Worm (Caenorhabditis elegans): ENCODE data around the gene lap-2.

The lap-2 gene

DNA sequence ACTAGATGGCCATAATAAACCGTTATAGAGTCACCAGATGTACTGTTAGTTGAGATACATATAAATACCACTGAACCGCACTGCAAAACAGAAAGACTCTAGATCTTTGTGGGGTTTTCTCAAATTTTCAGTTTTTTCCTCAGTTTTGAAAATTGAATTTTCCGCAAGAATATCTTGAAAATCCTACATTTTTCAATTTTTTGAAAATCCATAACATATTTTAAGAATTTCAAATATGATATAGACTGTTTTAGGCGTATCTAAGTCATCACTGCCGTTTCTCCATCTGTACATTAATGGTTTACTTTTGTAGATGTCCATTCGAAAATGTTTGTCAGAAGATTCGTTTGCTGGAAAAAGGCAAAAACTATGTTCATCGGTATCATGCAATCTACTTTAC is 18.3 kb downstream of the lap-2 start, which contains the start of gene F42E8.1:
F42E8.1 (plus strand) TSS at position 301 of the 400 bp plus-strand sequence.
- TF ChIP-seq pqm-1 (tag; optimal IDR thresholded peaks at IDR 0.05) (no peak), mdl-1 (tag; optimal IDR thresholded peaks at IDR 0.05) (no peak), nhr-77 (tag; optimal IDR thresholded peaks at IDR 0.05) (no peak), nhr-23 (tag; optimal IDR thresholded peaks at IDR 0.05) (no peak), nhr-25 (tag; optimal IDR thresholded peaks at IDR 0.05) (no peak)

DNA sequence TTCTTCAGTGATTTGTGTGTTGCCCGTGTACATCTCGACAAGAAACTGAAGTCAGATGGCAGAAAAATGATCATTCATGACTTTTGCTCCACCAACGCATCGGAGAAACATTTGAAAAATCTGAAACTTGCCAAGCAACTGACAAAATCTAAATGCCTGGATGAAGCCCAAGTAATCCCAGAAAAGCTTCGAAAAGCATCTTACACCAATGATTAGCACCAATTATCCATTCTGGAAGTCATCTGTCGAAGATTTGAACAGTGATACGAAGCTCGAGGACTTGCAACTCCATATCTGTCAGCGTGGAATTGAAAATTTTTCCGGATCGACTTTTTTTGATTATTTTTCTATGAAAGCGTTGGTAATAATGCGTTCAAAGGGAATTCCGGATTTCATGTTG is 19.9 kb downstream of the lap-2 start:
- TF ChIP-seq egl-27 (tag; optimal IDR thresholded peaks at IDR 0.05) (no peak), ceh-16 (tag; optimal IDR thresholded peaks at IDR 0.05) (no peak), sea-2 (GFP tag; optimal IDR thresholded peaks at IDR 0.05) (no peak), lin-15B (tag; optimal IDR thresholded peaks at IDR 0.05) (no peak), unc-62 (GFP tag; optimal IDR thresholded peaks at IDR 0.05) (no peak), fkh-2 (tag; optimal IDR thresholded peaks at IDR 0.05) (no peak), ama-1 (optimal IDR thresholded peaks at IDR 0.05) (no peak), elt-3 (tag; optimal IDR thresholded peaks at IDR 0.05) (no peak), lsy-12 (tag; optimal IDR thresholded peaks at IDR 0.05) (no peak), ztf-4 (tag; optimal IDR thresholded peaks at IDR 0.05) (no peak), nhr-23 (tag; optimal IDR thresholded peaks at IDR 0.05) (no peak), jun-1 (tag; optimal IDR thresholded peaks at IDR 0.05) (no peak)

DNA sequence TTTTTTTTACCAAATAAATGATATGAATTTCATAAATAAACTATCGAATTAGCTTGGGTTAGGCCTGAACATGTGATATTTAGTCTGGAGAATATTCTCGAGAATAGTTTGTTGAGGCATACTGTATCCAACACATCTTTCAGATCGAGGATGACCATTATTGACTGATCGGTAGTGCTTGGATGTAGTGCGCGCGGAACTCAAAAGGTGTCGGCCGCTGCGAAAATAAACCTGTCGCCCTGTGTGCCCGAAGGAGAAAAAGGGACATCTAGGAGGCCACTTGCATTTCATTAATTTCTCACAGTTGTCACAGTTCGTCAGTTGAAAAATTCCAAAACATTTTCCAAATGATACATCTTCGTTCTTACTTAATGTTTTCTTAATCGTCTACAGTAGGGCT is 20.7 kb downstream of the lap-2 start:
- no peak for TF ChIP-seq ztf-4 (tag; optimal IDR thresholded peaks at IDR 0.05)
- no peak for TF ChIP-seq ceh-82 (tag; optimal IDR thresholded peaks at IDR 0.05)
- no peak for TF ChIP-seq ceh-9 (tag; optimal IDR thresholded peaks at IDR 0.05)
- no peak for TF ChIP-seq ceh-16 (tag; optimal IDR thresholded peaks at IDR 0.05)
- no peak for TF ChIP-seq elt-3 (tag; optimal IDR thresholded peaks at IDR 0.05)
- no peak for TF ChIP-seq zag-1 (tag; optimal IDR thresholded peaks at IDR 0.05)
- TF ChIP-seq ztf-11 (tag; optimal IDR thresholded peaks at IDR 0.05): no peak
- TF ChIP-seq ZK546.5 (tag; optimal IDR thresholded peaks at IDR 0.05): no peak
- no peak for TF ChIP-seq snpc-4 (tag; optimal IDR thresholded peaks at IDR 0.05)
- TF ChIP-seq nfya-1 (tag; optimal IDR thresholded peaks at IDR 0.05; ENCODE audit: insufficient read depth): no peak
- TF ChIP-seq nhr-23 (tag; optimal IDR thresholded peaks at IDR 0.05): no peak
- no peak for TF ChIP-seq eor-1 (tag; optimal IDR thresholded peaks at IDR 0.05)
- TF ChIP-seq nhr-67 (tag; optimal IDR thresholded peaks at IDR 0.05): no peak
- TF ChIP-seq fkh-10 (GFP tag; optimal IDR thresholded peaks at IDR 0.05): no peak
- no peak for TF ChIP-seq R02D3.7 (tag; optimal IDR thresholded peaks at IDR 0.05)
- no peak for TF ChIP-seq lsy-12 (tag; optimal IDR thresholded peaks at IDR 0.05)

DNA sequence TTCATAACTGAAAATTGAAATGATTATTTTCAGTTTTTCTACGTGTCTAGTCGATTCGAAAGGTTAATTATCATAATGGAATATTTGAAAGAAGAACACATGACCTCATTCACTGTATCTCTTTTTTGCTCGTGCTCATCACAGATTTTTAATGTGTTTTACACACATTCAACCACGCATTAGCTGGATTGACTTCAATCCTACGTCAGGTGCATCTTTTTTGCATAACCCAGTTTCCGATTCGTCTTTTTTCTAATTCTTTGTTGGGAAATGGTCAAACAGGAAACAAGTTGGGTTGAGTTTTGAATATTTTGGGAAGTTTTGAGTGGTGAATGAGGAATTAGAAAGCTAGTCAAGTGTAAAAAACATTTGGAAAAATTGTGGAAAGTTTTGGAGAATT is 26.8 kb downstream of the lap-2 start:
- TF ChIP-seq ceh-16 (tag; optimal IDR thresholded peaks at IDR 0.05): no peak
- TF ChIP-seq aly-2 (tag; optimal IDR thresholded peaks at IDR 0.05): no peak
- TF ChIP-seq sea-2 (GFP tag; optimal IDR thresholded peaks at IDR 0.05): no peak
- no peak for TF ChIP-seq nhr-76 (tag; optimal IDR thresholded peaks at IDR 0.05)
- no peak for TF ChIP-seq egl-5 (tag; optimal IDR thresholded peaks at IDR 0.05)
- no peak for TF ChIP-seq mml-1 (tag; optimal IDR thresholded peaks at IDR 0.05)
- no peak for TF ChIP-seq lin-39 (tag; optimal IDR thresholded peaks at IDR 0.05)
- no peak for TF ChIP-seq nhr-25 (tag; optimal IDR thresholded peaks at IDR 0.05)
- TF ChIP-seq elt-2 (tag; optimal IDR thresholded peaks at IDR 0.05): no peak

DNA sequence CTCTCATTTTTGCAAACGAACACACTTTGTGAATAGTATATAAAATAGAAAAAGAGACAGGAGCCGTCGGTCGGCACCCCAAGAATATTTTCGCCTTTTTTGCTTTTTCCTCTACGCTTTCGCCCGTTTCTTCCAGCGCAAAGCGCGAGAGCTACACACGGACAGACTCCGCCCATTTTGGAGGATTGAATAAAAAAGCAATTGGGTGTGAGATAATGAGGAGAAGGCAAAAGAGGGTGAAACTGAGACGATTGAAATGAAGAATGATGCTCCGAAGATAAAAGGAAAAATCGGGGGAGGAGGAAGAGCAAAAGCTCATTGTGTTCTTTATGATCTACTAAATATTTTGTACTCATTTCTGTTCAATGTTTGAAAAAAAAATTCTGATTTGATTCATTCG is 27.5 kb downstream of the lap-2 start, which contains the start of gene C34B4.3:
C34B4.3 (minus strand) TSS at position 101 of the 400 bp plus-strand sequence.
- no peak for TF ChIP-seq nhr-28 (tag; optimal IDR thresholded peaks at IDR 0.05)
- TF ChIP-seq aly-2 (tag; optimal IDR thresholded peaks at IDR 0.05): no peak
- no peak for TF ChIP-seq mdl-1 (tag; optimal IDR thresholded peaks at IDR 0.05)
- TF ChIP-seq lsy-12 (tag; optimal IDR thresholded peaks at IDR 0.05): no peak
- no peak for TF ChIP-seq ceh-28 (tag; optimal IDR thresholded peaks at IDR 0.05)
- TF ChIP-seq ama-1 (optimal IDR thresholded peaks at IDR 0.05): no peak
- no peak for TF ChIP-seq nhr-76 (tag; optimal IDR thresholded peaks at IDR 0.05)
- no peak for TF ChIP-seq eor-1 (tag; optimal IDR thresholded peaks at IDR 0.05)
- no peak for TF ChIP-seq R02D3.7 (tag; optimal IDR thresholded peaks at IDR 0.05)
- TF ChIP-seq nhr-25 (tag; optimal IDR thresholded peaks at IDR 0.05): no peak
- no peak for TF ChIP-seq fkh-2 (tag; optimal IDR thresholded peaks at IDR 0.05)
- no peak for TF ChIP-seq lin-15B (tag; optimal IDR thresholded peaks at IDR 0.05)
- no peak for TF ChIP-seq mml-1 (tag; optimal IDR thresholded peaks at IDR 0.05)
- TF ChIP-seq elt-2 (tag; optimal IDR thresholded peaks at IDR 0.05): no peak

Measured in whole organism, L3 larva.